Fruit fly (Drosophila melanogaster) whole organism, embryonic: ENCODE results near the gene CG15347.

ENCODE experiments used
- B-H2 ChIP-seq: fragments of 200-800 bp; sonication (Bioruptor generic); optimal IDR thresholded peaks from 2 replicates; lab custom pipeline; 2018; ENCODE audit warnings: missing biosample characterization, mild to moderate bottlenecking, missing genetic modification characterization
- CG10366 ChIP-seq: fragments of 200-800 bp; sonication (Bioruptor generic); IDR thresholded peaks from 2 replicates; pipeline ENCODE4 v1.3.6; 2022; ENCODE audit warnings: missing biosample characterization, missing genetic modification characterization
- CG10959 ChIP-seq: fragments of 200-800 bp; sonication (Bioruptor generic); IDR thresholded peaks from 2 replicates; pipeline ENCODE4 v1.3.6; 2022; ENCODE audit warnings: missing biosample characterization, missing genetic modification characterization
- CG11696 ChIP-seq: fragments of 200-800 bp; sonication (Bioruptor generic); IDR thresholded peaks from 2 replicates; pipeline ENCODE4 v1.3.6; 2022; ENCODE audit warnings: missing biosample characterization, missing genetic modification characterization
- CG12391 ChIP-seq: fragments of 200-800 bp; sonication (Bioruptor generic); optimal IDR thresholded peaks from 3 replicates; lab custom pipeline; 2018; ENCODE audit warnings: missing biosample characterization, mild to moderate bottlenecking, missing genetic modification characterization, moderate library complexity
- CG14014 ChIP-seq: fragments of 200-800 bp; sonication (Bioruptor generic); IDR thresholded peaks from 2 replicates; pipeline ENCODE4 v1.3.6; 2022; ENCODE audit warnings: missing biosample characterization, missing genetic modification characterization
- CG15269 ChIP-seq: fragments of 200-800 bp; sonication (Bioruptor generic); optimal IDR thresholded peaks from 2 replicates; lab custom pipeline; 2018; ENCODE audit warnings: missing biosample characterization, mild to moderate bottlenecking, missing genetic modification characterization, moderate library complexity
- CG15479 ChIP-seq: fragments of 200-800 bp; sonication (Bioruptor generic); optimal IDR thresholded peaks from 3 replicates; lab custom pipeline; 2019; ENCODE audit warnings: missing biosample characterization, mild to moderate bottlenecking, missing genetic modification characterization, moderate library complexity
- CG16813 ChIP-seq: fragments of 200-800 bp; sonication (Bioruptor generic); IDR thresholded peaks from 3 replicates; pipeline ENCODE4 v1.3.6; 2022; ENCODE audit warnings: missing biosample characterization, missing genetic modification characterization; ENCODE audit not compliant: partially characterized antibody
- CG1832 ChIP-seq: fragments of 200-800 bp; sonication (Bioruptor generic); optimal IDR thresholded peaks from 2 replicates; lab custom pipeline; 2017; ENCODE audit warnings: missing biosample characterization, mild to moderate bottlenecking, missing genetic modification characterization, inconsistent platforms
- CG2116 ChIP-seq: fragments of 200-800 bp; sonication (Bioruptor generic); optimal IDR thresholded peaks from 3 replicates; lab custom pipeline; 2018; ENCODE audit warnings: missing biosample characterization, mild to moderate bottlenecking, missing genetic modification characterization
- CG2120 ChIP-seq: fragments of 200-800 bp; sonication (Bioruptor generic); optimal IDR thresholded peaks from 3 replicates; lab custom pipeline; 2016; ENCODE audit warnings: missing biosample characterization, missing genetic modification characterization
- CG2678 ChIP-seq: fragments of 200-800 bp; sonication (Bioruptor generic); optimal IDR thresholded peaks from 3 replicates; lab custom pipeline; 2019; ENCODE audit warnings: missing biosample characterization, mild to moderate bottlenecking, missing genetic modification characterization, moderate library complexity
- CG2875 ChIP-seq: fragments of 200-800 bp; sonication (Bioruptor generic); optimal IDR thresholded peaks from 2 replicates; lab custom pipeline; 2017; ENCODE audit warnings: missing biosample characterization, mild to moderate bottlenecking, missing genetic modification characterization, missing genetic modification reagents
- CG32772 ChIP-seq: fragments of 200-800 bp; sonication (Bioruptor generic); IDR thresholded peaks from 2 replicates; pipeline ENCODE4 v1.3.6; 2022; ENCODE audit warnings: missing biosample characterization, missing genetic modification characterization
- CG4424 ChIP-seq: fragments of 200-800 bp; sonication (Bioruptor generic); optimal IDR thresholded peaks from 3 replicates; lab custom pipeline; 2016; ENCODE audit warnings: missing biosample characterization, missing genetic modification characterization
- CG5953 ChIP-seq: fragments of 200-800 bp; sonication (Bioruptor generic); IDR thresholded peaks from 2 replicates; pipeline ENCODE4 v1.3.6; 2022; ENCODE audit warnings: missing biosample characterization, missing genetic modification characterization
- CG6254 ChIP-seq: fragments of 200-800 bp; sonication (Bioruptor generic); optimal IDR thresholded peaks from 3 replicates; lab custom pipeline; 2017; ENCODE audit warnings: mild to moderate bottlenecking, missing biosample characterization, missing genetic modification reagents, missing genetic modification characterization
- CG6683 ChIP-seq: fragments of 200-800 bp; sonication (Bioruptor generic); optimal IDR thresholded peaks from 2 replicates; lab custom pipeline; 2017; ENCODE audit warnings: missing biosample characterization, mild to moderate bottlenecking, missing genetic modification characterization, missing genetic modification reagents
- CG6854 ChIP-seq: fragments of 200-800 bp; sonication (Bioruptor generic); optimal IDR thresholded peaks from 3 replicates; lab custom pipeline; 2017; ENCODE audit warnings: missing biosample characterization, mild to moderate bottlenecking, missing genetic modification characterization
- CG7357 ChIP-seq: fragments of 200-800 bp; sonication (Bioruptor generic); IDR thresholded peaks from 3 replicates; pipeline ENCODE4 v1.3.6; 2022; ENCODE audit warnings: missing biosample characterization, missing genetic modification characterization
- CG7928 ChIP-seq: fragments of 200-800 bp; sonication (Bioruptor generic); optimal IDR thresholded peaks from 2 replicates; lab custom pipeline; 2017; ENCODE audit warnings: missing biosample characterization, mild to moderate bottlenecking, missing genetic modification characterization
- CG8359 ChIP-seq: fragments of 200-800 bp; sonication (Bioruptor generic); optimal IDR thresholded peaks from 2 replicates; lab custom pipeline; 2017; ENCODE audit warnings: missing biosample characterization, mild to moderate bottlenecking, missing genetic modification characterization, borderline replicate concordance
- CTCF ChIP-seq: fragments of 200-800 bp; sonication (Bioruptor generic); optimal IDR thresholded peaks from 2 replicates; lab custom pipeline; 2017; ENCODE audit warnings: missing biosample characterization, mild to moderate bottlenecking, missing genetic modification characterization, moderate library complexity
- Camta ChIP-seq: fragments of 200-800 bp; sonication (Bioruptor generic); optimal IDR thresholded peaks from 2 replicates; lab custom pipeline; 2016; ENCODE audit warnings: missing biosample characterization, missing genetic modification characterization
- CoRest ChIP-seq: fragments of 200-800 bp; sonication (Bioruptor generic); optimal IDR thresholded peaks from 3 replicates; lab custom pipeline; 2018; ENCODE audit warnings: missing biosample characterization, mild to moderate bottlenecking, missing genetic modification characterization, moderate library complexity
- D19B ChIP-seq: fragments of 200-800 bp; sonication (Bioruptor generic); optimal IDR thresholded peaks from 2 replicates; lab custom pipeline; 2017; ENCODE audit warnings: missing biosample characterization, mild to moderate bottlenecking, missing genetic modification characterization
- Dad ChIP-seq: fragments of 200-800 bp; sonication (Bioruptor generic); optimal IDR thresholded peaks from 3 replicates; lab custom pipeline; 2016; ENCODE audit warnings: missing biosample characterization, missing genetic modification characterization
- Dip3 ChIP-seq: fragments of 200-800 bp; sonication (Bioruptor generic); optimal IDR thresholded peaks from 3 replicates; lab custom pipeline; 2016; ENCODE audit warnings: missing biosample characterization, missing genetic modification characterization
- Dll ChIP-seq: fragments of 200-800 bp; sonication (Bioruptor generic); IDR thresholded peaks from 4 replicates; pipeline ENCODE4 v1.3.6; 2022; ENCODE audit warnings: missing biosample characterization, missing genetic modification characterization; ENCODE audit not compliant: partially characterized antibody
- E2f2 ChIP-seq: fragments of 200-800 bp; sonication (Bioruptor generic); IDR thresholded peaks from 2 replicates; pipeline ENCODE4 v1.3.6; 2022; ENCODE audit warnings: missing biosample characterization, missing genetic modification characterization
- Ets65A ChIP-seq: fragments of 200-800 bp; sonication (Bioruptor generic); peaks from one replicate; lab custom pipeline; 2016; ENCODE audit warnings: missing biosample characterization, missing genetic modification characterization
- Hr3 ChIP-seq: fragments of 200-800 bp; sonication (Bioruptor generic); optimal IDR thresholded peaks from 3 replicates; lab custom pipeline; 2016; ENCODE audit warnings: missing biosample characterization, missing genetic modification characterization
- Hr39 ChIP-seq: fragments of >200 bp; optimal IDR thresholded peaks from 2 replicates; lab custom pipeline; 2017
- Hr78 ChIP-seq, 2 experiments: fragments of 200-800 bp in 1 of 2; fragments of >200 bp in 1 of 2; sonication (Bioruptor generic) in 1 of 2; optimal IDR thresholded peaks; 2 replicates each; lab custom pipeline; 2017 to 2019; ENCODE audit warnings: missing biosample characterization in 2 of 2, missing genetic modification characterization in 2 of 2, mild to moderate bottlenecking in 1 of 2, moderate library complexity in 1 of 2
- Rfx ChIP-seq: fragments of 200-800 bp; sonication (Bioruptor generic); IDR thresholded peaks from 2 replicates; pipeline ENCODE4 v1.3.6; 2022; ENCODE audit warnings: missing biosample characterization, missing genetic modification characterization
- Sin3A ChIP-seq: fragments of >200 bp; optimal IDR thresholded peaks from 2 replicates; lab custom pipeline; 2018
- Six4 ChIP-seq: fragments of 200-800 bp; sonication (Bioruptor generic); optimal IDR thresholded peaks from 2 replicates; lab custom pipeline; 2016; ENCODE audit warnings: missing biosample characterization, missing genetic modification characterization
- aop ChIP-seq: fragments of 200-800 bp; sonication (Bioruptor generic); IDR thresholded peaks from 2 replicates; pipeline ENCODE4 v1.3.6; 2022; ENCODE audit warnings: missing biosample characterization, missing genetic modification characterization
- ap ChIP-seq: fragments of 200-800 bp; sonication (Bioruptor generic); IDR thresholded peaks from 2 replicates; pipeline ENCODE4 v1.3.6; 2022; ENCODE audit warnings: missing biosample characterization, missing genetic modification characterization
- cad ChIP-seq: fragments of >200 bp; optimal IDR thresholded peaks from 2 replicates; lab custom pipeline; 2017; ENCODE audit warnings: missing biosample characterization, missing genetic modification characterization
- crp ChIP-seq, 2 experiments: fragments of 200-800 bp; sonication (Bioruptor generic); optimal IDR thresholded peaks; 2 replicates in 1 of 2; 3 replicates in 1 of 2; lab custom pipeline; 2017; ENCODE audit warnings: missing biosample characterization in 2 of 2, missing genetic modification characterization in 2 of 2, mild to moderate bottlenecking in 1 of 2, moderate library complexity in 1 of 2
- cwo ChIP-seq: fragments of 200-800 bp; sonication (Bioruptor generic); optimal IDR thresholded peaks from 3 replicates; lab custom pipeline; 2017; ENCODE audit warnings: missing biosample characterization, missing genetic modification characterization, mild to moderate bottlenecking, moderate library complexity, missing genetic modification reagents
- dimm ChIP-seq: fragments of 200-800 bp; sonication (Bioruptor generic); IDR thresholded peaks from 2 replicates; pipeline ENCODE4 v1.3.6; 2022; ENCODE audit warnings: missing biosample characterization, missing genetic modification characterization
- ewg ChIP-seq: fragments of 200-800 bp; sonication (Bioruptor generic); optimal IDR thresholded peaks from 3 replicates; lab custom pipeline; 2017; ENCODE audit warnings: mild to moderate bottlenecking, missing biosample characterization, missing genetic modification reagents, missing genetic modification characterization
- fd64A ChIP-seq: fragments of 200-800 bp; sonication (Bioruptor generic); optimal IDR thresholded peaks from 3 replicates; lab custom pipeline; 2018; ENCODE audit warnings: missing biosample characterization, mild to moderate bottlenecking, missing genetic modification characterization
- lov ChIP-seq, 2 experiments: fragments of 200-800 bp in 1 of 2; fragments of >200 bp in 1 of 2; sonication (Bioruptor generic) in 1 of 2; IDR thresholded peaks in 1 of 2; optimal IDR thresholded peaks in 1 of 2; 2 replicates in 1 of 2; 3 replicates in 1 of 2; pipeline versions ENCODE4 v1.3.6 to Lab custom; 2017 to 2022; ENCODE audit warnings: missing biosample characterization in 1 of 2, missing genetic modification characterization in 1 of 2
- mam ChIP-seq: fragments of 200-800 bp; sonication (Bioruptor generic); optimal IDR thresholded peaks from 3 replicates; lab custom pipeline; 2016; ENCODE audit warnings: missing biosample characterization, missing genetic modification characterization
- sima ChIP-seq: fragments of 200-800 bp; sonication (Bioruptor generic); optimal IDR thresholded peaks from 2 replicates; lab custom pipeline; 2016; ENCODE audit warnings: missing biosample characterization, missing genetic modification characterization
- tup ChIP-seq: fragments of 200-800 bp; sonication (Bioruptor generic); optimal IDR thresholded peaks from 2 replicates; lab custom pipeline; 2016; ENCODE audit warnings: missing biosample characterization, mild to moderate bottlenecking, missing genetic modification characterization, moderate library complexity
- vfl ChIP-seq: fragments of 200-800 bp; sonication (Bioruptor generic); optimal IDR thresholded peaks from 2 replicates; lab custom pipeline; 2016; ENCODE audit warnings: missing biosample characterization, missing genetic modification characterization

Gene CG15347

dm6 chrX:8455019-8455555, 5.6 kb downstream of the CG15347 start, which contains the start of gene org-1 (continued):
- TF ChIP-seq Dad (GFP tag; lab: Kevin White, UChicago) (peak; percentile 78), B-H2 (GFP tag; lab: Kevin White, UChicago) (peak; percentile 84), CG8359 (peak; percentile 88), Sin3A (no peak), ewg (GFP tag; lab: Kevin White, UChicago) (peak; percentile 88), Ets65A (GFP tag; lab: Kevin White, UChicago) (peak; percentile 98), dimm (GFP tag; lab: Robert Waterston, UW) (peak; percentile 96), CG15479 (GFP tag; lab: Kevin White, UChicago) (no peak), Rfx (GFP tag; lab: Robert Waterston, UW) (peak; percentile 97), CG6254 (peak; percentile 92), CG6683 (peak; percentile 73), D19B (GFP tag; lab: Kevin White, UChicago) (peak; percentile 73), CG7357 (GFP tag; lab: Robert Waterston, UW) (peak; percentile 92), CG14014 (peak; percentile 96), CG10959 (GFP tag; lab: Robert Waterston, UW) (peak; percentile 99), CG1832 (no peak), ap (GFP tag; lab: Robert Waterston, UW) (peak; percentile 97), vfl (GFP tag; lab: Kevin White, UChicago) (peak; percentile 51), Hr78 (GFP tag; optimal IDR thresholded peaks at IDR 0.05; lab: Kevin White, UChicago) (peak in 1 of 2 experiments; percentile 77), CG10366 (GFP tag; lab: Robert Waterston, UW) (peak; percentile 98), CG7928 (GFP tag; lab: Kevin White, UChicago) (peak; percentile 38), cad (GFP tag; lab: Kevin White, UChicago) (no peak), Six4 (GFP tag; lab: Kevin White, UChicago) (peak; percentile 93), CG2120 (GFP tag; lab: Kevin White, UChicago) (peak; percentile 86), CG11696 (GFP tag; lab: Robert Waterston, UW) (peak; percentile 93), lov (optimal IDR thresholded peaks at IDR 0.05; lab: Kevin White, UChicago) (no peak), lov (GFP tag; IDR thresholded peaks at IDR 0.05; lab: Robert Waterston, UW) (peak; percentile 99), fd64A (GFP tag; lab: Kevin White, UChicago) (peak; percentile 92), Dll (GFP tag; lab: Robert Waterston, UW) (no peak), tup (GFP tag; lab: Kevin White, UChicago) (peak; percentile 81), CG6854 (GFP tag; lab: Kevin White, UChicago) (peak; percentile 82), CG12391 (tag; lab: Kevin White, UChicago) (peak; percentile 94), E2f2 (GFP tag; lab: Robert Waterston, UW) (peak; percentile 80), Hr3 (GFP tag; lab: Kevin White, UChicago) (peak; percentile 94), CG4424 (GFP tag; lab: Kevin White, UChicago) (peak; percentile 97), Hr39 (peak; percentile 30), CG2875 (GFP tag; lab: Kevin White, UChicago) (peak; percentile 92), crp (GFP tag; optimal IDR thresholded peaks at IDR 0.05; lab: Kevin White, UChicago) (peak in 1 of 2 experiments; percentile 59), CTCF (peak; percentile 58), CG16813 (no peak), cwo (GFP tag; lab: Kevin White, UChicago) (peak; percentile 82), Dip3 (GFP tag; lab: Kevin White, UChicago) (peak; percentile 70), Camta (GFP tag; lab: Kevin White, UChicago) (peak; percentile 88), sima (peak; percentile 10), CG2678 (tag; lab: Kevin White, UChicago) (peak; percentile 95), CG5953 (peak; percentile 93), CG2116 (peak; percentile 52), mam (GFP tag; lab: Kevin White, UChicago) (peak; percentile 85), CG32772 (GFP tag; lab: Robert Waterston, UW) (peak; percentile 98), CG15269 (tag; lab: Kevin White, UChicago) (peak; percentile 95), CoRest (tag; lab: Kevin White, UChicago) (peak; percentile 97), aop (GFP tag; lab: Robert Waterston, UW) (peak; percentile 93)
